Worm (Caenorhabditis elegans): ENCODE data around the gene mdt-6.

Gene mdt-6

ce11 chrV:7027055-7027454, 32.4 kb downstream of the mdt-6 start, which contains the start of gene F20A1.6:
F20A1.6 (minus strand) TSS chrV:7027155.
- no peak for TF ChIP-seq ztf-23 (GFP tag; IDR thresholded peaks at IDR 0.05)
- TF ChIP-seq ref-1 (GFP tag; conservative IDR thresholded peaks at IDR 0.05), result no peak
- no peak for TF ChIP-seq klf-2 (GFP tag; conservative IDR thresholded peaks at IDR 0.05)
- TF ChIP-seq ztf-29 (GFP tag; IDR thresholded peaks at IDR 0.05), result no peak
- TF ChIP-seq cog-1 (tag; optimal IDR thresholded peaks at IDR 0.05), result no peak
- no peak for TF ChIP-seq med-1 (GFP tag; optimal IDR thresholded peaks at IDR 0.05; ENCODE audit: insufficient read depth)
- no peak for TF ChIP-seq tab-1 (GFP tag; IDR thresholded peaks at IDR 0.05)
- TF ChIP-seq T22C8.4 (GFP tag; IDR thresholded peaks at IDR 0.05), result no peak
- TF ChIP-seq flt-1 (GFP tag; IDR thresholded peaks at IDR 0.05), result no peak

DNA sequence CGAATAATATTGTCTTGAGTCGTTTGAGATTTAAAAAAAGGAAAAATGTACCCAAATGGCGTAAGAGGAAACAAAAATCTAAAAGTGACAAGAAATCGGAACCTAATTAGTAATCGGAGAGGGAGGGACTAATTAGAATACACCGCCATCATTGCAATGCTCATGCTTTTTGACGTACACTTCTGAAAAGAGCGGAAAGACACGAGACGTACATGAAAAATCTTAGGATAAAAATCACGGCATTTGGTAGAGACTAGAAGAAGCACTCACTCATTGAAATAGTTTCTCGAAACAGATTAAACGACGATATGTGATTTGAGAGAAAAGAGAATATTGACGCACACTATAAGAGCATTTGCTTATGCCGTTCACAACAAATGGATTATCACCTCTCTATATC, 36.4 kb downstream of the mdt-6 start:
- TF ChIP-seq ztf-29 (GFP tag; IDR thresholded peaks at IDR 0.05), result no peak
- TF ChIP-seq flt-1 (GFP tag; IDR thresholded peaks at IDR 0.05), result no peak
- no peak for TF ChIP-seq ref-1 (GFP tag; conservative IDR thresholded peaks at IDR 0.05)
- no peak for TF ChIP-seq klf-2 (GFP tag; conservative IDR thresholded peaks at IDR 0.05)
- no peak for TF ChIP-seq ztf-23 (GFP tag; IDR thresholded peaks at IDR 0.05)
- no peak for TF ChIP-seq cog-1 (tag; optimal IDR thresholded peaks at IDR 0.05)
- no peak for TF ChIP-seq med-1 (GFP tag; optimal IDR thresholded peaks at IDR 0.05; ENCODE audit: insufficient read depth)
- TF ChIP-seq T22C8.4 (GFP tag; IDR thresholded peaks at IDR 0.05), result no peak
- TF ChIP-seq tab-1 (GFP tag; IDR thresholded peaks at IDR 0.05), result no peak

- TF ChIP-seq cog-1 (tag; optimal IDR thresholded peaks at IDR 0.05) (no peak), tab-1 (GFP tag; IDR thresholded peaks at IDR 0.05) (no peak), T22C8.4 (GFP tag; IDR thresholded peaks at IDR 0.05) (no peak), med-1 (GFP tag; optimal IDR thresholded peaks at IDR 0.05; ENCODE audit: insufficient read depth) (no peak), flt-1 (GFP tag; IDR thresholded peaks at IDR 0.05) (no peak), ref-1 (GFP tag; conservative IDR thresholded peaks at IDR 0.05) (no peak), ztf-29 (GFP tag; IDR thresholded peaks at IDR 0.05) (no peak)
These were observed 37.7 kb downstream of the mdt-6 start, which contains the start of gene F20A1.4 for ce11 chrV:7021772-7022171. F20A1.4 (minus strand) TSS chrV:7021872.

DNA sequence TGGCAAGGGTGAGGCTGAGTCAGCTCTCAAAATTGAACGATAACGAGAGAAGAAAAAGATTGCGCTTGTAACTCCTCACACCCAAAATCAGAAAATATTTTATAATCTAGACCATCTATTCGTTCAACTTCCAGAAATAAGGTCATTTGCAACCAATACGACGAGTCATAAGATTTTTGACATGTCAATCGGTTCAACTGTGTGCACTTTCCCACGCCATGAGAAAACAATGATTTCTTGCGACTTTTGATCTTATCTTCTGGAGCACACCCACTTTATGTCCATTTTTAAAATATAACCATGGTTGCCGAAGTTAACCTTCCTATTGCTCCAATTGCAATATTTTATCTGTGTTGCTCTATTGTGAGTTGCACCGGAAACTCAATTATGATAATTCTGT, 42.4 kb downstream of the mdt-6 start, which contains the start of gene srsx-32:
Gene srsx-32, plus strand, starts transcription at position 301 of the 400 bp plus-strand sequence.
- TF ChIP-seq tab-1 (GFP tag; IDR thresholded peaks at IDR 0.05) (no peak), T22C8.4 (GFP tag; IDR thresholded peaks at IDR 0.05) (no peak), ztf-23 (GFP tag; IDR thresholded peaks at IDR 0.05) (no peak)

DNA sequence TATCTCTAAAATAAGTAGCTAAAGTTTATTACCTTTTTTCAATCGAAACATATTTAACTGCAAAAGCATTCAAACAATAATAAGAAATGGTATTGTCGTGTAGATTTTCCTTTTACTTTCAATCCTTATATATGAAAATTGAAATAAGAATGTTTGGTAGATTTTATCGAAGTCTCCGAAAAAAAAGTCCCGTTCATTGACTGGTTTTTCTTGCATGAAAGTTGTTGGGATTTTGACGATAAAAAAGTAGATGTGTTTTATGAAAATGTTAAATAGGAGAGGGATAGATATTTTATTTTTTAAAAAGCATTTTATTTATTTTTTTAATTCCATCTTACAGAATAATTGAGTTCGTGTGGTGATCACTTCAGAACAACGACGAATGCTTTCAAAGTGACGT, 43.6 kb downstream of the mdt-6 start, which contains the start of gene C33G8.13:
Gene C33G8.13, minus strand, starts transcription at position 101 of the 400 bp plus-strand sequence.
- TF ChIP-seq ztf-23 (GFP tag; IDR thresholded peaks at IDR 0.05), result no peak
- no peak for TF ChIP-seq tab-1 (GFP tag; IDR thresholded peaks at IDR 0.05)
- TF ChIP-seq ztf-29 (GFP tag; IDR thresholded peaks at IDR 0.05), result no peak
- no peak for TF ChIP-seq med-1 (GFP tag; optimal IDR thresholded peaks at IDR 0.05; ENCODE audit: insufficient read depth)

DNA sequence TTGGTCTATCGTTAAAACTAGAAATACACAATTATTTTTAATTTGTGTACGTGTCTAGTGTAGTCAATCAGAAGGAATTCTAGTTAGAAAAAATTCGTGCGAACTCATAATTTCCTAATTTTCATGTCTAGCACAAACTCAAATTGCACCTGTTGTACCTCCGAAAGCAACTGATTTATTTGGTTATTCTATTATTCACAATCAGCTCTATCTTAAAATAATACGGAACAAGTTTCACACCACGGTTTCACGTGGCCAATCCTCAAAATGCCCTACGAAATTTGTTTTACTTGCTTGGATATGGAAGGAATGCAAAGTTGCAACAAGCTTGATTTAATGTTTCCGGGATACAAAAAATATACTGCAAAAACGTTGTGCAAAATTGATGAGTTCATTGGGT, 46.8 kb downstream of the mdt-6 start, which contains the start of gene srw-127:
Gene srw-127, plus strand, starts transcription at position 301 of the 400 bp plus-strand sequence.
- no peak for TF ChIP-seq cog-1 (tag; optimal IDR thresholded peaks at IDR 0.05)
- TF ChIP-seq med-1 (GFP tag; optimal IDR thresholded peaks at IDR 0.05; ENCODE audit: insufficient read depth), result no peak
- no peak for TF ChIP-seq klf-2 (GFP tag; conservative IDR thresholded peaks at IDR 0.05)
- TF ChIP-seq ztf-23 (GFP tag; IDR thresholded peaks at IDR 0.05), result no peak
- no peak for TF ChIP-seq ref-1 (GFP tag; conservative IDR thresholded peaks at IDR 0.05)
- no peak for TF ChIP-seq flt-1 (GFP tag; IDR thresholded peaks at IDR 0.05)
- no peak for TF ChIP-seq tab-1 (GFP tag; IDR thresholded peaks at IDR 0.05)
- no peak for TF ChIP-seq T22C8.4 (GFP tag; IDR thresholded peaks at IDR 0.05)
- no peak for TF ChIP-seq ztf-29 (GFP tag; IDR thresholded peaks at IDR 0.05)

ce11 chrV:7009461-7009860, 50.0 kb downstream of the mdt-6 start, which contains the start of gene C33G8.2:
C33G8.2 (plus strand) TSS chrV:7009761.
- TF ChIP-seq ztf-29 (GFP tag; IDR thresholded peaks at IDR 0.05), result no peak
- TF ChIP-seq klf-2 (GFP tag; conservative IDR thresholded peaks at IDR 0.05), result no peak
- TF ChIP-seq flt-1 (GFP tag; IDR thresholded peaks at IDR 0.05), result no peak
- TF ChIP-seq ztf-23 (GFP tag; IDR thresholded peaks at IDR 0.05), result no peak
- TF ChIP-seq med-1 (GFP tag; optimal IDR thresholded peaks at IDR 0.05; ENCODE audit: insufficient read depth), result no peak
- TF ChIP-seq tab-1 (GFP tag; IDR thresholded peaks at IDR 0.05), result no peak
- TF ChIP-seq ref-1 (GFP tag; conservative IDR thresholded peaks at IDR 0.05), result no peak
- TF ChIP-seq cog-1 (tag; optimal IDR thresholded peaks at IDR 0.05), result no peak
- TF ChIP-seq T22C8.4 (GFP tag; IDR thresholded peaks at IDR 0.05), result no peak
